Worm (Caenorhabditis elegans) whole organism, young adult: ENCODE measurements around the gene C44B7.5.

Experiments used
- B0336.3 ChIP-seq: fragments of 200-800 bp; sonication (Bioruptor generic); IDR thresholded peaks from 2 replicates; pipeline ENCODE4 v1.3.6; 2022; ENCODE audit warnings: missing genetic modification characterization, missing compliant biosample characterization
- C06A6.2 ChIP-seq: fragments of 200-800 bp; sonication (Bioruptor generic); conservative IDR thresholded peaks from 2 replicates; pipeline ENCODE4 v1.3.6; 2022; ENCODE audit warnings: missing genetic modification characterization, missing compliant biosample characterization
- F22D6.2 ChIP-seq: sonication (generic microtip); optimal IDR thresholded peaks from 2 replicates; lab custom pipeline; 2016; ENCODE audit warnings: mild to moderate bottlenecking, missing genetic modification characterization, missing compliant biosample characterization
- F37B4.10 ChIP-seq: fragments of 200-800 bp; sonication (Bioruptor generic); IDR thresholded peaks from 2 replicates; pipeline ENCODE4 v1.3.6; 2022; ENCODE audit warnings: missing genetic modification characterization, missing compliant biosample characterization
- F57A8.1 ChIP-seq: fragments of 200-800 bp; sonication (Bioruptor generic); optimal IDR thresholded peaks from 2 replicates; lab custom pipeline; 2018; ENCODE audit warnings: mild to moderate bottlenecking, missing genetic modification characterization, moderate library complexity, missing compliant biosample characterization
- T07F8.4 ChIP-seq: sonication (generic microtip); optimal IDR thresholded peaks from 2 replicates; lab custom pipeline; 2016; ENCODE audit warnings: mild to moderate bottlenecking, missing genetic modification characterization, moderate library complexity, missing compliant biosample characterization
- Y53G8AR.9 ChIP-seq: fragments of 200-800 bp; sonication (Bioruptor generic); conservative IDR thresholded peaks from 2 replicates; pipeline ENCODE4 v1.3.6; 2022; ENCODE audit warnings: missing genetic modification reagents, missing genetic modification characterization, missing compliant biosample characterization
- Y67H2A.10 ChIP-seq: fragments of 200-800 bp; sonication (Bioruptor generic); conservative IDR thresholded peaks from 2 replicates; pipeline ENCODE4 v1.3.6; 2022; ENCODE audit warnings: missing genetic modification reagents, missing genetic modification characterization, missing compliant biosample characterization
- ZK185.1 ChIP-seq: sonication (generic microtip); optimal IDR thresholded peaks from 2 replicates; lab custom pipeline; 2016; ENCODE audit warnings: mild to moderate bottlenecking, missing genetic modification characterization, missing compliant biosample characterization; ENCODE audit not compliant: poor library complexity, severe bottlenecking
- akir-1 ChIP-seq: fragments of 200-800 bp; sonication (Bioruptor generic); optimal IDR thresholded peaks from 2 replicates; lab custom pipeline; 2018; ENCODE audit warnings: mild to moderate bottlenecking, missing genetic modification characterization, moderate library complexity, missing compliant biosample characterization
- cebp-1 ChIP-seq, 2 experiments: fragments of 200-800 bp in 1 of 2; sonication (Bioruptor generic) in 1 of 2; sonication (generic microtip) in 1 of 2; IDR thresholded peaks in 1 of 2; optimal IDR thresholded peaks in 1 of 2; 2 replicates each; pipeline versions ENCODE4 v1.3.6 to Lab custom; 2017 to 2022; ENCODE audit warnings: missing compliant biosample characterization in 2 of 2, missing genetic modification characterization in 2 of 2, mild to moderate bottlenecking in 1 of 2, missing genetic modification reagents in 1 of 2, moderate library complexity in 1 of 2
- ceh-40 ChIP-seq: fragments of 200-800 bp; sonication (Bioruptor generic); IDR thresholded peaks from 2 replicates; pipeline ENCODE4 v1.3.6; 2022; ENCODE audit warnings: missing genetic modification characterization, missing compliant biosample characterization
- ceh-79 ChIP-seq: sonication (generic microtip); optimal IDR thresholded peaks from 2 replicates; lab custom pipeline; 2017; ENCODE audit warnings: mild to moderate bottlenecking, missing genetic modification characterization, missing compliant biosample characterization
- die-1 ChIP-seq: sonication (generic microtip); optimal IDR thresholded peaks from 2 replicates; lab custom pipeline; 2016; ENCODE audit warnings: missing genotype, mild to moderate bottlenecking, missing genetic modification characterization, missing compliant biosample characterization
- egl-18 ChIP-seq: fragments of 200-800 bp; sonication (Bioruptor generic); IDR thresholded peaks from 2 replicates; pipeline ENCODE4 v1.3.6; 2022; ENCODE audit warnings: missing genetic modification reagents, missing genetic modification characterization, missing compliant biosample characterization
- hlh-12 ChIP-seq: sonication (generic microtip); optimal IDR thresholded peaks from 2 replicates; lab custom pipeline; 2016; ENCODE audit warnings: missing genetic modification characterization, missing compliant biosample characterization
- hmg-1.2 ChIP-seq: fragments of 200-800 bp; sonication (Bioruptor generic); IDR thresholded peaks from 2 replicates; pipeline ENCODE4 v1.3.6; 2022; ENCODE audit warnings: missing genetic modification reagents, missing genetic modification characterization, missing compliant biosample characterization
- let-526 ChIP-seq: fragments of 200-800 bp; sonication (Bioruptor generic); IDR thresholded peaks from 2 replicates; pipeline ENCODE4 v1.3.6; 2022; ENCODE audit warnings: missing genetic modification reagents, missing genetic modification characterization, missing compliant biosample characterization
- lin-54 ChIP-seq: fragments of 200-800 bp; sonication (Bioruptor generic); optimal IDR thresholded peaks from 2 replicates; lab custom pipeline; 2018; ENCODE audit warnings: mild to moderate bottlenecking, missing genetic modification characterization, missing compliant biosample characterization
- lsy-27 ChIP-seq: sonication (generic microtip); optimal IDR thresholded peaks from 2 replicates; lab custom pipeline; 2017; ENCODE audit warnings: missing genetic modification characterization, mild to moderate bottlenecking, missing compliant biosample characterization, antibody characterized with exemption, missing genotype, borderline replicate concordance; ENCODE audit not compliant: insufficient read depth
- madf-10 ChIP-seq: sonication (generic microtip); optimal IDR thresholded peaks from 2 replicates; lab custom pipeline; 2016; ENCODE audit warnings: mild to moderate bottlenecking, missing genetic modification characterization, missing compliant biosample characterization
- madf-8 ChIP-seq: fragments of 200-800 bp; sonication (Bioruptor generic); conservative IDR thresholded peaks from 2 replicates; pipeline ENCODE4 v1.3.6; 2022; ENCODE audit warnings: missing genetic modification reagents, missing genetic modification characterization, missing compliant biosample characterization
- mcd-1 ChIP-seq: fragments of 200-800 bp; sonication (Bioruptor generic); IDR thresholded peaks from 2 replicates; pipeline ENCODE4 v1.3.6; 2022; ENCODE audit warnings: missing genetic modification reagents, missing genetic modification characterization, missing compliant biosample characterization
- nhr-179 ChIP-seq: sonication (generic microtip); optimal IDR thresholded peaks from 2 replicates; lab custom pipeline; 2016; ENCODE audit warnings: mild to moderate bottlenecking, missing genetic modification characterization, missing compliant biosample characterization
- nhr-80 ChIP-seq: sonication (generic microtip); optimal IDR thresholded peaks from 2 replicates; lab custom pipeline; 2016; ENCODE audit warnings: missing genetic modification characterization, missing compliant biosample characterization
- pbrm-1 ChIP-seq: fragments of 200-800 bp; sonication (Bioruptor generic); IDR thresholded peaks from 2 replicates; pipeline ENCODE4 v1.3.6; 2022; ENCODE audit warnings: missing genetic modification reagents, missing genetic modification characterization, missing compliant biosample characterization
- rec-8 ChIP-seq, 2 experiments: sonication (generic microtip); optimal IDR thresholded peaks; 2 replicates each; lab custom pipeline; 2016; ENCODE audit warnings: mild to moderate bottlenecking in 2 of 2, missing genetic modification characterization in 2 of 2, missing genetic modification reagents in 2 of 2, missing genotype in 2 of 2, missing biosample characterization in 1 of 2, missing compliant biosample characterization in 1 of 2, moderate library complexity in 1 of 2
- snpc-1.3 ChIP-seq: sonication (generic microtip); optimal IDR thresholded peaks from 2 replicates; lab custom pipeline; 2017; ENCODE audit warnings: missing genetic modification characterization, mild to moderate bottlenecking, missing compliant biosample characterization, antibody characterized with exemption, moderate library complexity, missing genotype, missing genetic modification reagents; ENCODE audit not compliant: insufficient read depth
- somi-1 ChIP-seq: fragments of 200-800 bp; sonication (Bioruptor generic); optimal IDR thresholded peaks from 2 replicates; lab custom pipeline; 2018; ENCODE audit warnings: mild to moderate bottlenecking, missing genetic modification characterization, missing compliant biosample characterization
- tlf-1 ChIP-seq: fragments of 200-800 bp; sonication (Bioruptor generic); optimal IDR thresholded peaks from 2 replicates; lab custom pipeline; 2018; ENCODE audit warnings: mild to moderate bottlenecking, missing genetic modification characterization, missing compliant biosample characterization
- unc-62 ChIP-seq: fragments of 150-350 bp; optimal IDR thresholded peaks from 2 replicates; lab custom pipeline; 2014; ENCODE audit warnings: missing biosample characterization, missing genetic modification reagents, missing genetic modification characterization
- zfh-2 ChIP-seq: fragments of 200-800 bp; sonication (Bioruptor generic); conservative IDR thresholded peaks from 2 replicates; pipeline ENCODE4 v1.3.6; 2022; ENCODE audit warnings: missing genetic modification reagents, missing genetic modification characterization, missing compliant biosample characterization
- ztf-25 ChIP-seq: fragments of 200-800 bp; sonication (Bioruptor generic); IDR thresholded peaks from 2 replicates; pipeline ENCODE4 v1.3.6; 2022; ENCODE audit warnings: missing genetic modification reagents, missing genetic modification characterization, missing compliant biosample characterization
- ztf-28 ChIP-seq: fragments of 200-800 bp; sonication (Bioruptor generic); IDR thresholded peaks from 2 replicates; pipeline ENCODE4 v1.3.6; 2022; ENCODE audit warnings: missing genetic modification reagents, missing genetic modification characterization, missing compliant biosample characterization
- ztf-3 ChIP-seq: fragments of 200-800 bp; sonication (Bioruptor generic); optimal IDR thresholded peaks from 2 replicates; lab custom pipeline; 2018; ENCODE audit warnings: mild to moderate bottlenecking, missing genetic modification characterization, missing compliant biosample characterization

The C44B7.5 gene

DNA sequence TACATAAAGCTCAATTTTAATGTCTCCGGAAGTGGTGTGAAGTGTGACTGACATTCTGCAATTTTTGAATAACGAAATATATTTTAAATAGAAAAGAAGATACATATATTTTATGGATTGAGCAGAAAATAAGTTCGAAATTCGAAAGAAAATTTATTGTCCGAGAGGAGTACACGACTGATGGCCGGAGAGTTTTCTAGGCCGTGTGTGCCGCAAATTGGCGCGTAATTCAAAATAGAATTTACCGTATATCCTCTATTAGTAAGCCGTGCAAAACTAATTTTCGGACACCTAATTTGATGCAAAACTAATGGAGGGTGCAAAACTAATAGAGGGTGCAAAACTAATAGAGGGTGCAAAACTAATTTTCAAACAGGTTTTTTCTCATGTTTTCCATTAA lies 40.9 kb upstream of the C44B7.5 start, which contains the start of gene cyn-10 (continued):
- no peak for TF ChIP-seq hlh-12 (tag; lab: Kevin White, UChicago)
- no peak for TF ChIP-seq snpc-1.3 (tag; lab: Kevin White, UChicago)
- TF ChIP-seq egl-18: 0 out of 2 replicates have a peak, but pooled peaks have one; percentile 54
- no peak for TF ChIP-seq nhr-80 (tag; lab: Kevin White, UChicago)
- TF ChIP-seq Y67H2A.10 (GFP tag; lab: Robert Waterston, UW): peak; percentile 55; the same call in 1 of the 2 replicates
- peak; percentile 94 for TF ChIP-seq lin-54 (GFP tag; lab: Kevin White, UChicago)
- no peak for TF ChIP-seq ztf-3 (GFP tag; lab: Kevin White, UChicago)
- peak; percentile 28 to 61 for TF ChIP-seq rec-8 (tag; optimal IDR thresholded peaks at IDR 0.05; lab: Kevin White, UChicago)
- TF ChIP-seq T07F8.4 (tag; lab: Kevin White, UChicago): no peak
- TF ChIP-seq pbrm-1 (GFP tag; lab: Robert Waterston, UW): peak; percentile 72; the same call in 1 of the 2 replicates
- no peak for TF ChIP-seq ztf-25 (GFP tag; lab: Robert Waterston, UW)
- TF ChIP-seq ztf-28 (GFP tag; lab: Robert Waterston, UW): no peak
- TF ChIP-seq mcd-1 (GFP tag; lab: Robert Waterston, UW): peak; percentile 84
- no peak for TF ChIP-seq cebp-1 (GFP tag; IDR thresholded peaks at IDR 0.05; lab: Robert Waterston, UW)
- TF ChIP-seq cebp-1 (tag; optimal IDR thresholded peaks at IDR 0.05; lab: Kevin White, UChicago): no peak
- no peak for TF ChIP-seq B0336.3 (GFP tag; lab: Robert Waterston, UW)
- TF ChIP-seq madf-10 (tag; lab: Kevin White, UChicago): peak; percentile 11
- no peak for TF ChIP-seq C06A6.2 (GFP tag; lab: Robert Waterston, UW)
- TF ChIP-seq ceh-79 (tag; lab: Kevin White, UChicago): no peak
- no peak for TF ChIP-seq F37B4.10 (GFP tag; lab: Robert Waterston, UW)
- TF ChIP-seq akir-1 (GFP tag; lab: Kevin White, UChicago): peak; percentile 20
- peak; percentile 71 for TF ChIP-seq F22D6.2 (tag; lab: Kevin White, UChicago)
- TF ChIP-seq F57A8.1 (GFP tag; lab: Kevin White, UChicago): no peak
- no peak for TF ChIP-seq ceh-40 (GFP tag; lab: Robert Waterston, UW)

DNA sequence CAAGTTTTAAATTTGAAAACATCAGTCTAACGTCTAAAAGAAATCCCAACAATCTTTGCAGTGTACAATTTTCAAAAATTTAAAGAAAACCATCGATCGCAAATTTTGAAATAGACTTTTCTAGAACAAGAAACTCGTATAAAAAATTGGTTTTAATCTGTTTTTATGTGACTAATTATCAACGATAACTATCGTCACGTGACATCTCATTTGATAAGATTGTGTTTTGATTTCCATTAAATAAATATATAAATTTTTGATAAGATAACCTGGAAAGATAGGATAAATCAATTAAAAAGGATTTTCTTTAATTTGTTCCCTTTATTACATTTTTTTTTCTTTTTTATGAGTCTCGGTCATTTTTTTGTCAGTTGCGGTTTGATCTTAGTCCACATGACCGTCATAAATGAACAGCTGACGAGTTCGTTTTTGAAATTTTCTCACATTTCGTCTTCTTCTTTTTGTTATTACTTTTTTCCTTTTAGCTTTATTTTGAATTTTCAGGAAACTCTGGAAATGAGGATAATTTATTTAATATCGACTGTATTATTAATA lies 37.3 kb upstream of the C44B7.5 start, which contains the start of gene asm-1:
asm-1 (plus strand) TSS at position 505 of the 555 bp plus-strand sequence.
- TF ChIP-seq F22D6.2 (tag; lab: Kevin White, UChicago) (no peak), let-526 (GFP tag; lab: Robert Waterston, UW) (no peak), somi-1 (GFP tag; lab: Kevin White, UChicago) (peak; percentile 46), unc-62 (GFP tag; lab: Kevin White, UChicago) (no peak), madf-8 (GFP tag; lab: Robert Waterston, UW) (no peak), lsy-27 (tag; lab: Kevin White, UChicago) (no peak), zfh-2 (no peak), nhr-179 (tag; lab: Kevin White, UChicago) (no peak), Y53G8AR.9 (no peak)

DNA sequence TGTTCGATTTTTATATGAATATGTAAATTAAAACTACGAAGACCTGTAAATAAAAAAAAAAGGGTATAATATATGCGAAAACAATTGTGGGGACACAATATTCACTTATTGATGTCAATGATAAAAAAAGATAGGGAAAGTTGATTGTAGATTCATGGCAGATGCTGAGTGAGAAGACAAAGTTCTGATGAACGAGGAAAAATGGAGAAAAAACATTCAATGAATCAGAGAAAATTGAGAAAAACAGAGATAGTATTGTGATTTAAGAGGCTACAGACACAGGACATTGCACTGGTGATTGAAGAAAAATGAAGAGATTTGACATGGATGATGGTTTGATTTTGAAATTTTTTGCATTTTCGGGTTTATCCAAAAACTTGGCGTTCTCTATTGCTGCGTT lies 36.3 kb upstream of the C44B7.5 start:
- TF ChIP-seq die-1 (tag; lab: Kevin White, UChicago) (no peak), tlf-1 (GFP tag; lab: Kevin White, UChicago) (no peak), lin-54 (GFP tag; lab: Kevin White, UChicago) (no peak), ZK185.1 (tag; lab: Kevin White, UChicago) (no peak), hmg-1.2 (peak; percentile 42; the same call in 1 of the 2 replicates), let-526 (GFP tag; lab: Robert Waterston, UW) (no peak), nhr-80 (tag; lab: Kevin White, UChicago) (no peak)
